Fruit fly (Drosophila melanogaster): Measurements from ENCODE around the gene bigmax.

bigmax gene

DNA sequence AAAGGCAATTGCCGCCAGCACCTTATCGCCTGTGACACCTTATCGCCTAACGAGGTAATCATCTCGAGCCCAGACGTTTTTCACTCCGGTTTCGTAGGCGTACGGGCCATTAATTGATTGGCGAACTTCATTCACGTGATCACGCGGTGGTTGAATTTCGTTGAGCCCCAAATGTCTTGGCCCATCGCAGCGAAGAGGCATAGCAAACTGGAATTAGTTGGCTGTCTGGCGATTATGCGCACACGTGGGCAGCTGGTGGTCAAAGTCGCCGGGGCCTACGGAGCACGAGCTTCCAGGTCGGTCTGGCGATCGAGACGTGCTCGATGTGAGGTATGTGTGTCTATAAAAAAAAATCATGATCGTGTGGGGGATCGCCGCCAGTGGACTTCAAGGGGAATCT lies 4.7 kb upstream of the bigmax start (continued):
- TF ChIP-seq CG9876 (GFP tag; optimal IDR thresholded peaks at IDR 0.05) (no peak), bbx (GFP tag; IDR thresholded peaks at IDR 0.05; ENCODE audit: partially characterized antibody) (no peak), CG10654 (GFP tag; optimal IDR thresholded peaks at IDR 0.05) (no peak), hbn (GFP tag; IDR thresholded peaks at IDR 0.05; ENCODE audit: partially characterized antibody) (no peak), CG10565 (GFP tag; optimal IDR thresholded peaks at IDR 0.05) (no peak), D (optimal IDR thresholded peaks at IDR 0.05) (no peak), D (GFP tag; optimal IDR thresholded peaks at IDR 0.05) (no peak), ro (GFP tag; IDR thresholded peaks at IDR 0.05) (no peak), Mes4 (GFP tag; optimal IDR thresholded peaks at IDR 0.05) (no peak), fd102C (GFP tag; optimal IDR thresholded peaks at IDR 0.05) (no peak), CG4854 (GFP tag; optimal IDR thresholded peaks at IDR 0.05) (no peak), CG17912 (GFP tag; optimal IDR thresholded peaks at IDR 0.05) (no peak), CG8765 (GFP tag; IDR thresholded peaks at IDR 0.05) (no peak), CG7987 (GFP tag; optimal IDR thresholded peaks at IDR 0.05) (peak; percentile 100), abd-A (tag; optimal IDR thresholded peaks at IDR 0.05) (peak; percentile 31), sd (tag; optimal IDR thresholded peaks at IDR 0.05) (peak; percentile 78), CG12769 (tag; optimal IDR thresholded peaks at IDR 0.05) (peak; percentile 83), az2 (GFP tag; optimal IDR thresholded peaks at IDR 0.05) (no peak), vfl (GFP tag; optimal IDR thresholded peaks at IDR 0.05) (no peak), Oaz (GFP tag; IDR thresholded peaks at IDR 0.05) (no peak), pzg (GFP tag; optimal IDR thresholded peaks at IDR 0.05) (no peak), Scr (GFP tag; IDR thresholded peaks at IDR 0.05; ENCODE audit: partially characterized antibody) (no peak), Dip3 (GFP tag; optimal IDR thresholded peaks at IDR 0.05) (no peak), CG3726 (GFP tag; IDR thresholded peaks at IDR 0.05) (no peak), CG30403 (GFP tag; optimal IDR thresholded peaks at IDR 0.05) (no peak), Antp (GFP tag; optimal IDR thresholded peaks at IDR 0.05) (no peak), Nf-YA (GFP tag; IDR thresholded peaks at IDR 0.05) (no peak), jing (GFP tag; optimal IDR thresholded peaks at IDR 0.05) (no peak)

DNA sequence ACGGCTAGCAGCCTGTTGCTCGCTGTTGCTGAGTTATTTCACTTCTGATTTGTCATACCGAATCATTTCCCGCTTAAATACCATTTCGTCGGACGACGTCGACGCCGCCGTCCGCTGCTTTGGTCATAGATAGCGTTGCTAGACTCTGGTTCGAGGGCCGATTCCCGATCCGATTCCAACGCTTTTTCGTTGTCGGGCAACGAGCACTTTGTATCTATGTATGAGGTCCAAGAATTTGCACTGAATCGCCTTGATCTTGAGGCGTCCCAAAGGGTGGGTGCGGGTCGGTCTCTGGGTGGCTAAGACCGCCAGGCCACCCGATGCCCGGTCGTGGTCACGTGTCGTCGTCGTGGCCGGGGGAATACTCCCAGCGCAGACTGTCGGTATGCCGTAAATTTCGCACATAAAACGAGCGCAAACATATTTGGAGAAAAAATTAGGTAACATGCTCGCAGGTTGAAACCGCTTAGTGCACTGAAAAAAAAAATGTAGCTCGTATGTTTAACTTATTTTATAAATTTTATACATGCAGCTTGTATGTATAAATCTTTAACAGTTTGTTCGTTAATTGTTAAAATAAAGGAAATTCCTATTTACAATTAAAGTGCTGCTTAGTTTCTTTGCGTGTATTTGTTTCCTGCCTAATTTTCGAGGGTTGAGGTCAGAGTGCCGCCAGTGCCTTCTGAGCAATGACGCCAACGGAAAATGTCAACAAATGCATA lies 4.0 kb upstream of the bigmax start, which contains the start of gene CG3348:
CG3348 (minus strand) TSS at position 51 of the 722 bp plus-strand sequence.
- TF ChIP-seq CG4424 (GFP tag; optimal IDR thresholded peaks at IDR 0.05) (peak; percentile 52), cato (GFP tag; optimal IDR thresholded peaks at IDR 0.05; ENCODE audit: borderline replicate concordance) (no peak), CG10543 (GFP tag; optimal IDR thresholded peaks at IDR 0.05) (peak; percentile 12), repo (GFP tag; optimal IDR thresholded peaks at IDR 0.05) (no peak), CG5953 (GFP tag; IDR thresholded peaks at IDR 0.05) (no peak), CG8944 (GFP tag; optimal IDR thresholded peaks at IDR 0.05) (peak; percentile 25), CG8924 (tag; optimal IDR thresholded peaks at IDR 0.05) (peak; percentile 62), CG12236 (GFP tag; optimal IDR thresholded peaks at IDR 0.05) (no peak), CG9932 (GFP tag; IDR thresholded peaks at IDR 0.05) (peak; percentile 83), Neu2 (GFP tag; optimal IDR thresholded peaks at IDR 0.05; ENCODE audit: borderline replicate concordance) (no peak), CG12391 (tag; optimal IDR thresholded peaks at IDR 0.05) (peak; percentile 73), sob (GFP tag; IDR thresholded peaks at IDR 0.05) (peak; percentile 79), B-H1 (GFP tag; IDR thresholded peaks at IDR 0.05) (no peak), klu (GFP tag; IDR thresholded peaks at IDR 0.05) (peak; percentile 71), tna (GFP tag; IDR thresholded peaks at IDR 0.05; ENCODE audit: partially characterized antibody) (no peak), CG34422 (GFP tag; IDR thresholded peaks at IDR 0.05) (0 out of 3 replicates have a peak, but pooled peaks have one; percentile 29), CG6854 (GFP tag; optimal IDR thresholded peaks at IDR 0.05) (peak; percentile 41), Hmx (GFP tag; optimal IDR thresholded peaks at IDR 0.05) (peak; percentile 64), btn (GFP tag; optimal IDR thresholded peaks at IDR 0.05) (no peak), pita (GFP tag; optimal IDR thresholded peaks at IDR 0.05) (no peak), ato (GFP tag; IDR thresholded peaks at IDR 0.05; ENCODE audit: partially characterized antibody) (no peak), CG11560 (tag; IDR thresholded peaks at IDR 0.05) (peak; percentile 53; the same call in 1 of the 3 replicates), gcm2 (GFP tag; optimal IDR thresholded peaks at IDR 0.05) (no peak), CG13123 (GFP tag; optimal IDR thresholded peaks at IDR 0.05) (no peak)

Measured in whole organism, embryonic.